In the genomic region with DNA sequence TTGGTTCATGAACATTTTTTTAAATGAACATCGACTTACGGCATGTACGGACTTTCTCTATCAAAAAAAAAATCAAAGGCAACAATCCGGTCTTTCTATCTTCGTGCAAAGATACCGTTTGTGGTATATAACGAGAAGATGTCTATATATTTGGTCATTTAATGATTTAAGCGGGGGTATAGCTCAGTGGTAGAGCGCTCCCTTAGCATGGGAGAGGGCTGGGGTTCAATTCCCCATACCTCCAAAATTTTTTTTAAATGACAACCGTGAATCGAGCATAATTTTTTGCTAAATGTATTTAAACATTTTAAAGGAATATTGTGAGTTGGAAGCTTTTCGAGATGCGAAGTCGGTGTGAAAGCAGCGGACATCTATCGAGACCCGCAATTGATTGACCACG, we compare ENCODE assay signal across 2 worm cellular contexts.
TF ChIP-seq lines count a peak whose summit lies in the region.

No protein-coding gene starts in this region.

TF ChIP-seq in whole organism, L4 larva, 104 proteins besides CTCF, POLR2A, EP300 and RAD21 (continued from another document):
- TF ChIP-seq T20F7.1 (GFP tag; optimal IDR thresholded peaks at IDR 0.05; lab: Kevin White, UChicago) (no peak), spr-1 (tag; optimal IDR thresholded peaks at IDR 0.05; lab: Kevin White, UChicago) (peak; percentile 26), D1046.2 (GFP tag; IDR thresholded peaks at IDR 0.05; lab: Robert Waterston, UW) (no peak), nhr-102 (tag; optimal IDR thresholded peaks at IDR 0.05; lab: Kevin White, UChicago) (no peak), aly-2 (tag; optimal IDR thresholded peaks at IDR 0.05; lab: Kevin White, UChicago) (no peak), Y48G9A.11 (GFP tag; IDR thresholded peaks at IDR 0.05; lab: Robert Waterston, UW) (peak; percentile 72), lin-29 (GFP tag; IDR thresholded peaks at IDR 0.05; lab: Robert Waterston, UW) (no peak), ces-1 (GFP tag; optimal IDR thresholded peaks at IDR 0.05; lab: Kevin White, UChicago) (no peak), lin-39 (tag; optimal IDR thresholded peaks at IDR 0.05; lab: Kevin White, UChicago) (no peak)

TF ChIP-seq in whole organism, young adult, 124 proteins besides CTCF, POLR2A, EP300 and RAD21 (continued from another document):
- TF ChIP-seq pha-4 (tag; optimal IDR thresholded peaks at IDR 0.05; lab: Kevin White, UChicago) (no peak), egrh-3 (GFP tag; IDR thresholded peaks at IDR 0.05; lab: Robert Waterston, UW) (no peak), die-1 (tag; optimal IDR thresholded peaks at IDR 0.05; lab: Kevin White, UChicago) (peak; percentile 86), nhr-120 (GFP tag; IDR thresholded peaks at IDR 0.05; lab: Robert Waterston, UW) (no peak), him-1 (tag; optimal IDR thresholded peaks at IDR 0.05; lab: Kevin White, UChicago) (peak; percentile 86), Y56A3A.18 (GFP tag; IDR thresholded peaks at IDR 0.05; lab: Robert Waterston, UW) (peak; percentile 77), gei-17 (GFP tag; optimal IDR thresholded peaks at IDR 0.05; lab: Kevin White, UChicago) (no peak)
TF ChIP-seq in whole organism, young adult: peak in this region for 45.
